Fruit fly (Drosophila melanogaster) whole organism, embryonic: Measurements from ENCODE around the gene CG46310.

Source experiments
- Atf3 ChIP-seq: fragments of 200-800 bp; sonication (Bioruptor generic); optimal IDR thresholded peaks from 3 replicates; lab custom pipeline; 2016; ENCODE audit warnings: missing biosample characterization, missing genetic modification characterization
- Bgb ChIP-seq: fragments of 200-800 bp; sonication (Bioruptor generic); IDR thresholded peaks from 2 replicates; pipeline ENCODE4 v1.3.6; 2022; ENCODE audit warnings: missing biosample characterization, missing genetic modification characterization; ENCODE audit not compliant: partially characterized antibody
- CG10267 ChIP-seq: fragments of 200-800 bp; sonication (Bioruptor generic); optimal IDR thresholded peaks from 2 replicates; lab custom pipeline; 2018; ENCODE audit warnings: missing biosample characterization, mild to moderate bottlenecking, missing genetic modification characterization, moderate library complexity
- CG10366 ChIP-seq: fragments of 200-800 bp; sonication (Bioruptor generic); IDR thresholded peaks from 2 replicates; pipeline ENCODE4 v1.3.6; 2022; ENCODE audit warnings: missing biosample characterization, missing genetic modification characterization
- CG10654 ChIP-seq: fragments of 200-800 bp; sonication (Bioruptor generic); optimal IDR thresholded peaks from 2 replicates; lab custom pipeline; 2016; ENCODE audit warnings: missing biosample characterization, missing genetic modification characterization
- CG11504 ChIP-seq: fragments of 200-800 bp; sonication (Bioruptor generic); optimal IDR thresholded peaks from 3 replicates; lab custom pipeline; 2019; ENCODE audit warnings: missing biosample characterization, mild to moderate bottlenecking, missing genetic modification characterization, moderate library complexity
- CG12071 ChIP-seq: fragments of 200-800 bp; sonication (Bioruptor generic); optimal IDR thresholded peaks from 3 replicates; lab custom pipeline; 2018; ENCODE audit warnings: missing biosample characterization, mild to moderate bottlenecking, missing genetic modification characterization
- CG15479 ChIP-seq: fragments of 200-800 bp; sonication (Bioruptor generic); optimal IDR thresholded peaks from 3 replicates; lab custom pipeline; 2019; ENCODE audit warnings: missing biosample characterization, mild to moderate bottlenecking, missing genetic modification characterization, moderate library complexity
- CG17361 ChIP-seq: fragments of 200-800 bp; sonication (Bioruptor generic); IDR thresholded peaks from 3 replicates; pipeline ENCODE4 v1.3.6; 2022; ENCODE audit warnings: missing biosample characterization, missing genetic modification characterization
- CG18619 ChIP-seq: fragments of 200-800 bp; sonication (Bioruptor generic); optimal IDR thresholded peaks from 3 replicates; lab custom pipeline; 2017; ENCODE audit warnings: missing biosample characterization, mild to moderate bottlenecking, missing genetic modification characterization
- CG2712 ChIP-seq: fragments of 200-800 bp; optimal IDR thresholded peaks from 3 replicates; lab custom pipeline; 2019; ENCODE audit warnings: missing biosample characterization, mild to moderate bottlenecking, missing genetic modification characterization, moderate library complexity
- CG2889 ChIP-seq: fragments of 200-800 bp; sonication (Bioruptor generic); IDR thresholded peaks from 3 replicates; pipeline ENCODE4 v1.3.6; 2022; ENCODE audit warnings: missing biosample characterization, missing genetic modification characterization
- CG31365 ChIP-seq: fragments of 200-800 bp; sonication (Bioruptor generic); optimal IDR thresholded peaks from 2 replicates; lab custom pipeline; 2018; ENCODE audit warnings: missing biosample characterization, mild to moderate bottlenecking, missing genetic modification characterization
- CG34422 ChIP-seq: fragments of 200-800 bp; sonication (Bioruptor generic); IDR thresholded peaks from 3 replicates; pipeline ENCODE4 v1.3.6; 2022; ENCODE audit warnings: missing biosample characterization, missing genetic modification characterization
- CG6254 ChIP-seq: fragments of 200-800 bp; sonication (Bioruptor generic); optimal IDR thresholded peaks from 3 replicates; lab custom pipeline; 2017; ENCODE audit warnings: mild to moderate bottlenecking, missing biosample characterization, missing genetic modification reagents, missing genetic modification characterization
- CG9932 ChIP-seq: fragments of 200-800 bp; sonication (Bioruptor generic); IDR thresholded peaks from 2 replicates; pipeline ENCODE4 v1.3.6; 2022; ENCODE audit warnings: missing biosample characterization, missing genetic modification characterization
- Chrac-16 ChIP-seq: fragments of 200-800 bp; sonication (Bioruptor generic); optimal IDR thresholded peaks from 3 replicates; lab custom pipeline; 2016; ENCODE audit warnings: missing biosample characterization, missing genetic modification characterization
- CkIIα-i1 ChIP-seq: fragments of 200-800 bp; sonication (Bioruptor generic); IDR thresholded peaks from 2 replicates; pipeline ENCODE4 v1.3.6; 2022; ENCODE audit warnings: missing biosample characterization, missing genetic modification characterization
- CoRest ChIP-seq: fragments of 200-800 bp; sonication (Bioruptor generic); optimal IDR thresholded peaks from 3 replicates; lab custom pipeline; 2018; ENCODE audit warnings: missing biosample characterization, mild to moderate bottlenecking, missing genetic modification characterization, moderate library complexity
- Deaf1 ChIP-seq: fragments of 200-800 bp; optimal IDR thresholded peaks from 3 replicates; lab custom pipeline; 2019; ENCODE audit warnings: missing biosample characterization, mild to moderate bottlenecking, missing genetic modification characterization, moderate library complexity
- Dip3 ChIP-seq: fragments of 200-800 bp; sonication (Bioruptor generic); optimal IDR thresholded peaks from 3 replicates; lab custom pipeline; 2016; ENCODE audit warnings: missing biosample characterization, missing genetic modification characterization
- E2f2 ChIP-seq: fragments of 200-800 bp; sonication (Bioruptor generic); IDR thresholded peaks from 2 replicates; pipeline ENCODE4 v1.3.6; 2022; ENCODE audit warnings: missing biosample characterization, missing genetic modification characterization
- Ets65A ChIP-seq: fragments of 200-800 bp; sonication (Bioruptor generic); peaks from one replicate; lab custom pipeline; 2016; ENCODE audit warnings: missing biosample characterization, missing genetic modification characterization
- Hand ChIP-seq: fragments of 200-800 bp; sonication (Bioruptor generic); optimal IDR thresholded peaks from 2 replicates; lab custom pipeline; 2017; ENCODE audit warnings: mild to moderate bottlenecking, missing biosample characterization, missing genetic modification reagents, missing genetic modification characterization
- HmgD ChIP-seq: fragments of 200-800 bp; sonication (Bioruptor generic); optimal IDR thresholded peaks from 3 replicates; lab custom pipeline; 2016; ENCODE audit warnings: missing biosample characterization, missing genetic modification characterization
- HmgZ ChIP-seq: fragments of 200-800 bp; sonication (Bioruptor generic); optimal IDR thresholded peaks from 2 replicates; lab custom pipeline; 2018; ENCODE audit warnings: missing biosample characterization, mild to moderate bottlenecking, missing genetic modification characterization
- Hr39 ChIP-seq: fragments of >200 bp; optimal IDR thresholded peaks from 2 replicates; lab custom pipeline; 2017
- Hr51 ChIP-seq, 2 experiments: fragments of 200-800 bp; sonication (Bioruptor generic); optimal IDR thresholded peaks; 2 replicates in 1 of 2; 3 replicates in 1 of 2; lab custom pipeline; 2016 to 2018; ENCODE audit warnings: missing biosample characterization in 2 of 2, missing genetic modification characterization in 2 of 2, mild to moderate bottlenecking in 1 of 2, moderate library complexity in 1 of 2
- Nf-YC ChIP-seq: fragments of 200-800 bp; optimal IDR thresholded peaks from 3 replicates; lab custom pipeline; 2019; ENCODE audit warnings: missing biosample characterization, mild to moderate bottlenecking, missing genetic modification characterization, moderate library complexity
- cg ChIP-seq: fragments of 200-800 bp; sonication (Bioruptor generic); optimal IDR thresholded peaks from 3 replicates; lab custom pipeline; 2019; ENCODE audit warnings: missing biosample characterization, mild to moderate bottlenecking, missing genetic modification characterization, moderate library complexity
- crc ChIP-seq: fragments of 200-800 bp; sonication (Bioruptor generic); optimal IDR thresholded peaks from 2 replicates; lab custom pipeline; 2016; ENCODE audit warnings: missing biosample characterization, missing genetic modification characterization
- crp ChIP-seq, 2 experiments: fragments of 200-800 bp; sonication (Bioruptor generic); optimal IDR thresholded peaks; 2 replicates in 1 of 2; 3 replicates in 1 of 2; lab custom pipeline; 2017; ENCODE audit warnings: missing biosample characterization in 2 of 2, missing genetic modification characterization in 2 of 2, mild to moderate bottlenecking in 1 of 2, moderate library complexity in 1 of 2
- cwo ChIP-seq: fragments of 200-800 bp; sonication (Bioruptor generic); optimal IDR thresholded peaks from 3 replicates; lab custom pipeline; 2017; ENCODE audit warnings: missing biosample characterization, missing genetic modification characterization, mild to moderate bottlenecking, moderate library complexity, missing genetic modification reagents
- dmrt99B ChIP-seq: fragments of 200-800 bp; sonication (Bioruptor generic); optimal IDR thresholded peaks from 2 replicates; lab custom pipeline; 2018; ENCODE audit warnings: missing biosample characterization, mild to moderate bottlenecking, missing genetic modification characterization, moderate library complexity
- dpn ChIP-seq, 2 experiments: fragments of 200-800 bp; sonication (Bioruptor generic); optimal IDR thresholded peaks; 3 replicates each; lab custom pipeline; 2016; ENCODE audit warnings: missing biosample characterization in 2 of 2, missing genetic modification characterization in 2 of 2
- esg ChIP-seq: fragments of 200-800 bp; sonication (Bioruptor generic); conservative IDR thresholded peaks from 2 replicates; pipeline ENCODE4 v1.3.6; 2022; ENCODE audit warnings: missing biosample characterization, missing genetic modification characterization
- hth ChIP-seq: fragments of >200 bp; optimal IDR thresholded peaks from 2 replicates; lab custom pipeline; 2017; ENCODE audit warnings: inconsistent platforms
- maf-S ChIP-seq: fragments of 200-800 bp; sonication (Bioruptor generic); optimal IDR thresholded peaks from 2 replicates; lab custom pipeline; 2016; ENCODE audit warnings: missing biosample characterization, missing genetic modification characterization
- pan ChIP-seq, 4 experiments: fragments of >200 bp in 3 of 4; fragments of 200-800 bp in 1 of 4; sonication (Bioruptor generic) in 1 of 4; optimal IDR thresholded peaks in 3 of 4; IDR thresholded peaks in 1 of 4; 2 replicates each; pipeline versions ENCODE4 v1.3.6 to Lab custom; 2017 to 2022; ENCODE audit warnings: missing biosample characterization in 2 of 4, missing genetic modification characterization in 2 of 4, mixed read lengths in 1 of 4
- pho ChIP-seq: fragments of 200-800 bp; sonication (Bioruptor generic); optimal IDR thresholded peaks from 2 replicates; lab custom pipeline; 2016; ENCODE audit warnings: missing biosample characterization, missing genetic modification characterization
- salm ChIP-seq: fragments of 200-800 bp; sonication (Bioruptor generic); optimal IDR thresholded peaks from 2 replicates; lab custom pipeline; 2018; ENCODE audit warnings: missing biosample characterization, mild to moderate bottlenecking, missing genetic modification characterization
- so ChIP-seq: fragments of 200-800 bp; sonication (Bioruptor generic); IDR thresholded peaks from 3 replicates; pipeline ENCODE4 v1.3.6; 2022; ENCODE audit warnings: missing biosample characterization, missing genetic modification characterization
- sob ChIP-seq: fragments of 200-800 bp; sonication (Bioruptor generic); IDR thresholded peaks from 2 replicates; pipeline ENCODE4 v1.3.6; 2022; ENCODE audit warnings: missing biosample characterization, missing genetic modification characterization
- sqz ChIP-seq: fragments of 200-800 bp; sonication (Bioruptor generic); optimal IDR thresholded peaks from 3 replicates; lab custom pipeline; 2018; ENCODE audit warnings: missing biosample characterization, mild to moderate bottlenecking, missing genetic modification characterization
- stwl ChIP-seq: fragments of 200-800 bp; sonication (Bioruptor generic); optimal IDR thresholded peaks from 3 replicates; lab custom pipeline; 2018; ENCODE audit warnings: missing biosample characterization, mild to moderate bottlenecking, missing genetic modification characterization, moderate library complexity
- tio ChIP-seq: fragments of 200-800 bp; sonication (Bioruptor generic); optimal IDR thresholded peaks from 2 replicates; lab custom pipeline; 2017; ENCODE audit warnings: missing biosample characterization, missing genetic modification characterization, inconsistent platforms
- trem ChIP-seq: fragments of 200-800 bp; optimal IDR thresholded peaks from 3 replicates; lab custom pipeline; 2019; ENCODE audit warnings: missing biosample characterization, mild to moderate bottlenecking, missing genetic modification characterization, moderate library complexity
- wek ChIP-seq: fragments of 200-800 bp; sonication (Bioruptor generic); optimal IDR thresholded peaks from 3 replicates; lab custom pipeline; 2018; ENCODE audit warnings: missing biosample characterization, mild to moderate bottlenecking, missing genetic modification characterization, moderate library complexity
- yki ChIP-seq: fragments of >200 bp; optimal IDR thresholded peaks from 3 replicates; lab custom pipeline; 2018
- z ChIP-seq: fragments of 200-800 bp; sonication (Bioruptor generic); IDR thresholded peaks from 3 replicates; pipeline ENCODE4 v1.3.6; 2022; ENCODE audit warnings: missing biosample characterization, missing genetic modification characterization
- zfh1 ChIP-seq: fragments of 200-800 bp; sonication (Bioruptor generic); IDR thresholded peaks from 3 replicates; pipeline ENCODE4 v1.3.6; 2022; ENCODE audit warnings: missing biosample characterization, missing genetic modification characterization

CG46310 gene

dm6 chr3R:23157664-23158151, 16.0 kb upstream of the CG46310 start, which contains the start of gene unk (continued):
- TF ChIP-seq dpn (GFP tag; optimal IDR thresholded peaks at IDR 0.05; lab: Kevin White, UChicago) = peak; percentile 8 to 51
- no peak for TF ChIP-seq pan (optimal IDR thresholded peaks at IDR 0.05; lab: Kevin White, UChicago)
- TF ChIP-seq pan (GFP tag; optimal IDR thresholded peaks at IDR 0.05 in 1 of 2, IDR thresholded peaks at IDR 0.05 in 1 of 2) = peak in 1 of 2 experiments; percentile 8
- no peak for TF ChIP-seq hth
- TF ChIP-seq zfh1 (GFP tag; lab: Robert Waterston, UW) = 0 out of 3 replicates have a peak, but pooled peaks have one; percentile 11
- TF ChIP-seq CG17361 = no peak; the same call in 2 of the 3 replicates
- no peak for TF ChIP-seq Hand
- TF ChIP-seq CG34422 (GFP tag; lab: Robert Waterston, UW) = peak; percentile 37; the same call in 2 of the 3 replicates
- 0 out of 2 replicates have a peak, but pooled peaks have one; percentile 10 for TF ChIP-seq CG10366
- TF ChIP-seq CG18619 = no peak
- TF ChIP-seq z = no peak
- peak; percentile 62 for TF ChIP-seq CG2712 (tag; lab: Kevin White, UChicago)
- peak; percentile 38 for TF ChIP-seq Ets65A (GFP tag; lab: Kevin White, UChicago)
- TF ChIP-seq CG6254 (GFP tag; lab: Kevin White, UChicago) = no peak
- TF ChIP-seq CG11504 (tag; lab: Kevin White, UChicago) = no peak
- no peak for TF ChIP-seq Hr39 (lab: Kevin White, UChicago)
- TF ChIP-seq CG12071 (GFP tag; lab: Kevin White, UChicago) = no peak
- TF ChIP-seq Bgb (GFP tag; lab: Robert Waterston, UW) = peak; percentile 99
- no peak for TF ChIP-seq maf-S (GFP tag; lab: Kevin White, UChicago)
- TF ChIP-seq dmrt99B (tag; lab: Kevin White, UChicago) = no peak
- peak in 1 of 2 experiments; percentile 16 for TF ChIP-seq crp (GFP tag; optimal IDR thresholded peaks at IDR 0.05; lab: Kevin White, UChicago)
- TF ChIP-seq HmgZ (tag; lab: Kevin White, UChicago) = peak; percentile 74
- no peak for TF ChIP-seq crc (GFP tag; lab: Kevin White, UChicago)
- peak; percentile 29 for TF ChIP-seq CG10267 (tag; lab: Kevin White, UChicago)
- no peak for TF ChIP-seq CG10654 (GFP tag; lab: Kevin White, UChicago)
- no peak for TF ChIP-seq tio (GFP tag; lab: Kevin White, UChicago)
- no peak for TF ChIP-seq Chrac-16 (GFP tag; lab: Kevin White, UChicago)
- peak; percentile 33; the same call in 1 of the 3 replicates for TF ChIP-seq so (GFP tag; lab: Robert Waterston, UW)
- peak; percentile 51 for TF ChIP-seq CoRest
- TF ChIP-seq CG15479 (GFP tag; lab: Kevin White, UChicago) = no peak
- TF ChIP-seq stwl = peak; percentile 34
- TF ChIP-seq esg = no peak
- TF ChIP-seq trem (tag; lab: Kevin White, UChicago) = peak; percentile 38
- no peak for TF ChIP-seq sqz
- TF ChIP-seq Deaf1 (tag; lab: Kevin White, UChicago) = peak; percentile 56
- TF ChIP-seq E2f2 (GFP tag; lab: Robert Waterston, UW) = peak; percentile 95
- no peak for TF ChIP-seq yki (lab: Kevin White, UChicago)
- TF ChIP-seq Atf3 (GFP tag; lab: Kevin White, UChicago) = no peak
- TF ChIP-seq salm (tag; lab: Kevin White, UChicago) = no peak
- TF ChIP-seq Dip3 (GFP tag; lab: Kevin White, UChicago) = no peak
- peak; percentile 34 for TF ChIP-seq Nf-YC (tag; lab: Kevin White, UChicago)
- TF ChIP-seq Hr51 (GFP tag; optimal IDR thresholded peaks at IDR 0.05; lab: Kevin White, UChicago) = no peak
- peak; percentile 39 for TF ChIP-seq pho (GFP tag; lab: Kevin White, UChicago)
- no peak for TF ChIP-seq CkIIα-i1
- TF ChIP-seq cg (GFP tag; lab: Kevin White, UChicago) = no peak
- TF ChIP-seq CG9932 (GFP tag; lab: Robert Waterston, UW) = peak; percentile 81
- no peak for TF ChIP-seq CG2889 (GFP tag; lab: Robert Waterston, UW)
- no peak for TF ChIP-seq CG31365 (tag; lab: Kevin White, UChicago)
- peak; percentile 65; the same call in 1 of the 2 replicates for TF ChIP-seq sob (GFP tag; lab: Robert Waterston, UW)
- peak; percentile 35 for TF ChIP-seq HmgD (GFP tag; lab: Kevin White, UChicago)
- no peak for TF ChIP-seq cwo (GFP tag; lab: Kevin White, UChicago)
- no peak for TF ChIP-seq wek
